Fruit fly (Drosophila melanogaster) whole organism, prepupa: Measurements from ENCODE around the gene sle.
"Not testable (repeated sequence)": the region's sequence is repeated elsewhere in the genome, so short reads cannot be mapped to it uniquely, and the experiment has no call there.

Experiments used
- CG10631 ChIP-seq: fragments of 200-800 bp; sonication (Bioruptor generic); optimal IDR thresholded peaks from 2 replicates; lab custom pipeline; 2016; ENCODE audit warnings: missing biosample characterization, missing genetic modification characterization
- CG10669 ChIP-seq: fragments of 200-800 bp; sonication (Bioruptor generic); optimal IDR thresholded peaks from 3 replicates; lab custom pipeline; 2018; ENCODE audit warnings: missing biosample characterization, mild to moderate bottlenecking, missing genetic modification characterization, moderate library complexity
- CG15336 ChIP-seq: fragments of 200-800 bp; sonication (Bioruptor generic); IDR thresholded peaks from 2 replicates; pipeline ENCODE4 v1.3.6; 2022; ENCODE audit warnings: missing biosample characterization, missing genetic modification characterization
- CG1621 ChIP-seq: fragments of 200-800 bp; sonication (Bioruptor generic); optimal IDR thresholded peaks from 3 replicates; lab custom pipeline; 2018; ENCODE audit warnings: missing biosample characterization, mild to moderate bottlenecking, missing genetic modification characterization
- CG32006 ChIP-seq: fragments of 200-800 bp; sonication (Bioruptor generic); optimal IDR thresholded peaks from 3 replicates; lab custom pipeline; 2017; ENCODE audit warnings: missing biosample characterization, mild to moderate bottlenecking, missing genetic modification characterization
- CG3919 ChIP-seq: fragments of 200-800 bp; sonication (Bioruptor generic); optimal IDR thresholded peaks from 3 replicates; lab custom pipeline; 2016; ENCODE audit warnings: missing biosample characterization, missing genetic modification characterization
- CG4318 ChIP-seq: fragments of 200-800 bp; sonication (Bioruptor generic); optimal IDR thresholded peaks from 3 replicates; lab custom pipeline; 2017; ENCODE audit warnings: missing biosample characterization, mild to moderate bottlenecking, missing genetic modification characterization
- CG6163 ChIP-seq: fragments of 200-800 bp; sonication (Bioruptor generic); IDR thresholded peaks from 3 replicates; pipeline ENCODE4 v1.3.6; 2022; ENCODE audit warnings: missing biosample characterization, missing genetic modification characterization
- CG6276 ChIP-seq: fragments of 200-800 bp; sonication (Bioruptor generic); optimal IDR thresholded peaks from 2 replicates; lab custom pipeline; 2017; ENCODE audit warnings: missing biosample characterization, mild to moderate bottlenecking, missing genetic modification characterization
- CG6792 ChIP-seq: fragments of 200-800 bp; sonication (Bioruptor generic); optimal IDR thresholded peaks from 3 replicates; lab custom pipeline; 2016; ENCODE audit warnings: missing biosample characterization, missing genetic modification characterization
- CG8119 ChIP-seq: fragments of 200-800 bp; sonication (Bioruptor generic); IDR thresholded peaks from 3 replicates; pipeline ENCODE4 v1.3.6; 2022; ENCODE audit warnings: missing biosample characterization, missing genetic modification characterization
- CG8319 ChIP-seq: fragments of 200-800 bp; sonication (Bioruptor generic); optimal IDR thresholded peaks from 3 replicates; lab custom pipeline; 2016; ENCODE audit warnings: missing biosample characterization, missing genetic modification characterization
- CG8632 ChIP-seq: fragments of 200-800 bp; sonication (Bioruptor generic); optimal IDR thresholded peaks from 3 replicates; lab custom pipeline; 2016; ENCODE audit warnings: missing biosample characterization, missing genetic modification characterization
- CG9139 ChIP-seq: fragments of 200-800 bp; sonication (Bioruptor generic); optimal IDR thresholded peaks from 3 replicates; lab custom pipeline; 2017; ENCODE audit warnings: missing biosample characterization, mild to moderate bottlenecking, missing genetic modification characterization
- Eip75B ChIP-seq: fragments of 200-800 bp; sonication (Bioruptor generic); optimal IDR thresholded peaks from 3 replicates; lab custom pipeline; 2016; ENCODE audit warnings: missing biosample characterization, missing genetic modification characterization
- Lpt ChIP-seq: fragments of 200-800 bp; sonication (Bioruptor generic); optimal IDR thresholded peaks from 3 replicates; lab custom pipeline; 2016; ENCODE audit warnings: missing biosample characterization, missing genetic modification characterization
- Met ChIP-seq: fragments of 200-800 bp; sonication (Bioruptor generic); optimal IDR thresholded peaks from 3 replicates; lab custom pipeline; 2016; ENCODE audit warnings: missing biosample characterization, missing genetic modification characterization
- OdsH ChIP-seq: fragments of 200-800 bp; sonication (Bioruptor generic); optimal IDR thresholded peaks from 3 replicates; lab custom pipeline; 2016; ENCODE audit warnings: missing biosample characterization, missing genetic modification characterization
- Sox14 ChIP-seq: fragments of 200-800 bp; sonication (Bioruptor generic); optimal IDR thresholded peaks from 3 replicates; lab custom pipeline; 2016; ENCODE audit warnings: missing biosample characterization, missing genetic modification characterization
- achi ChIP-seq: fragments of 200-800 bp; sonication (Bioruptor generic); optimal IDR thresholded peaks from 3 replicates; lab custom pipeline; 2016; ENCODE audit warnings: missing biosample characterization, missing genetic modification characterization
- acj6 ChIP-seq: fragments of 200-800 bp; sonication (Bioruptor generic); optimal IDR thresholded peaks from 3 replicates; lab custom pipeline; 2016; ENCODE audit warnings: missing biosample characterization, missing genetic modification characterization
- dac ChIP-seq: fragments of 200-800 bp; sonication (Bioruptor generic); optimal IDR thresholded peaks from 2 replicates; lab custom pipeline; 2017; ENCODE audit warnings: missing biosample characterization, mild to moderate bottlenecking, missing genetic modification characterization
- dsx ChIP-seq: fragments of 200-800 bp; optimal IDR thresholded peaks from 3 replicates; lab custom pipeline; 2019; ENCODE audit warnings: missing biosample characterization, mild to moderate bottlenecking, missing genetic modification characterization, moderate library complexity; ENCODE audit not compliant: poor library complexity, severe bottlenecking
- fkh ChIP-seq: fragments of 200-800 bp; sonication (Bioruptor generic); optimal IDR thresholded peaks from 3 replicates; lab custom pipeline; 2017; ENCODE audit warnings: missing biosample characterization, mild to moderate bottlenecking, missing genetic modification characterization, moderate library complexity
- lz ChIP-seq: fragments of 200-800 bp; sonication (Bioruptor generic); optimal IDR thresholded peaks from 3 replicates; lab custom pipeline; 2016; ENCODE audit warnings: missing biosample characterization, missing genetic modification characterization
- net ChIP-seq: fragments of 200-800 bp; sonication (Bioruptor generic); optimal IDR thresholded peaks from 3 replicates; lab custom pipeline; 2016; ENCODE audit warnings: missing biosample characterization, missing genetic modification characterization
- ss ChIP-seq, 2 experiments: fragments of 200-800 bp; sonication (Bioruptor generic); optimal IDR thresholded peaks; 2 replicates in 1 of 2; 3 replicates in 1 of 2; lab custom pipeline; 2017 to 2018; ENCODE audit warnings: mild to moderate bottlenecking in 2 of 2, missing biosample characterization in 2 of 2, missing genetic modification characterization in 2 of 2, moderate library complexity in 1 of 2
- svp ChIP-seq: fragments of 200-800 bp; sonication (Bioruptor generic); peaks from one replicate; lab custom pipeline; 2016; ENCODE audit warnings: missing biosample characterization, missing genetic modification characterization

sle gene

DNA sequence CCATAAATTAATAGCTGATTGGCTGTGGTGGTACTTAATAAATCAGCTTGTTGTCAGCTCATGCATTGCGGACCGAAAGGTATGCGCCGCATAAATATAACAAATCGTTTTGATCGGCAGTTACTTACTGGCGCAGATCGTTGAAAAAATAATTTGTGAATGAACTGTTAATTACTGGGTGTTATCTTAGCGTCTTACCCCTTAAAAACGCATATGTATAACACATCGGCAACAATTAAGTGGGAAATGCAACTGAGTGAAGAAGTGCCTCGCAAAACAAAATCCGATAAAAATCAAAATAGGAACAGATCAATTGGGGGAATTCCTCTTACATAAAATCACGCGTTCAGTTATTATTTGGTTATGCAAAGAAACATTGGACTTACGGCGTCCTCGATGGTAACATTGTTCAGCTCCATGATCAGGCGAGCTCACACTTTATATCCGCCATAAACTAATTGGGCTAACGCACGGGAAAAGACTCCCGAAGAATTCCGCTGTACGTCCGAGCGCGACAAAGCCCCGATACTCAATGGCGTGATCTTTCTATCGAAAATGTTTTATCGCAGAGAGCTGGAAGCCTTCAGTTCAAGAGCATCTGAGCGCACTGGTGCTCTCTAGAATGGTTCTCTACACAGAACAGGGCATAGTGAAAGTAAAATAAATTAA lies 21.7 kb upstream of the sle start, which contains the start of gene CG6293:
Gene CG6293, minus strand, starts transcription at position 538 of the 669 bp plus-strand sequence.
- TF ChIP-seq CG8632 (GFP tag; lab: Kevin White, UChicago) (no peak), CG6163 (GFP tag; lab: Robert Waterston, UW) (no peak), CG10631 (GFP tag; lab: Kevin White, UChicago) (no peak), net (GFP tag; lab: Kevin White, UChicago) (no peak), dsx (no peak), Eip75B (GFP tag; lab: Kevin White, UChicago) (no peak), acj6 (GFP tag; lab: Kevin White, UChicago) (no peak), OdsH (GFP tag; lab: Kevin White, UChicago) (no peak), CG6276 (no peak), CG9139 (GFP tag; lab: Kevin White, UChicago) (no peak), CG1621 (tag; lab: Kevin White, UChicago) (no peak), CG15336 (no peak), CG8119 (GFP tag; lab: Robert Waterston, UW) (no peak), dac (GFP tag; lab: Kevin White, UChicago) (no peak)

- no peak for TF ChIP-seq lz (GFP tag; lab: Kevin White, UChicago)
- TF ChIP-seq CG6276, result no peak
- TF ChIP-seq Eip75B (GFP tag; lab: Kevin White, UChicago), result no peak
- no peak for TF ChIP-seq CG6792 (GFP tag; lab: Kevin White, UChicago)
- TF ChIP-seq Sox14, result no peak
- no peak for TF ChIP-seq CG8119 (GFP tag; lab: Robert Waterston, UW)
- TF ChIP-seq CG3919 (GFP tag; lab: Kevin White, UChicago), result no peak
- TF ChIP-seq achi, result no peak
- no peak for TF ChIP-seq CG10669 (GFP tag; lab: Kevin White, UChicago)
- TF ChIP-seq, all 60 proteins: peak for 0
Observed at dm6 chr3R:10311745-10312088, 21.2 kb upstream of the sle start.

dm6 chr3R:10330734-10331642 lies 1.9 kb upstream of the sle start, which contains the start of the genes Bruce and CG12818:
Bruce (minus strand) TSS chr3R:10331353.
CG12818 (plus strand) TSS chr3R:10331581.
- peak; percentile 97 for TF ChIP-seq achi
- TF ChIP-seq CG4318, result no peak
- peak; percentile 96 for TF ChIP-seq fkh (GFP tag; lab: Kevin White, UChicago)
- TF ChIP-seq, all 60 proteins: peak for 2

DNA sequence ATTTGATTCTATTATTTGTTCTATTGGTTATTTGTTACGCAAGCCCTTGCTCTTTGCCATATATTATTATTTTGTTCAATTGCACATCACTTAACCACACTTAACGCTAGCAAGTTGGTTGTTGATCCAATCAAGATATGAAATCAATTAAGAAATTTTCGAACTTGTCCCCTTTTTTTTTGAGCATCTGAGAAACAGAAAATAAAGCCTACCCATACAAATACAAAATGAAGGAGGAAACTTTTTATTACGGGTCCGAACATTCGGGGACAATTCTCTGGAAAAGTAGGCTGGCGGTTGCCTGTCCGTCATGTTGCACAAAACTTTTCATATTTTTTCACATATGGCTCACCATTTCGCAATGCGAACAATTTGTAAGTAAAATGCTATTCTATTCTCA lies 5.1 kb downstream of the sle start, which contains the start of gene CG12592:
Gene CG12592, plus strand, starts transcription at position 301 of the 400 bp plus-strand sequence.
- not testable (repeated sequence) for TF ChIP-seq svp (GFP tag; lab: Kevin White, UChicago); ss (GFP tag; optimal IDR thresholded peaks at IDR 0.05; lab: Kevin White, UChicago); Lpt

- not testable (repeated sequence) for TF ChIP-seq achi; OdsH (GFP tag; lab: Kevin White, UChicago); CG8319 (GFP tag; lab: Kevin White, UChicago)
Observed at dm6 chr3R:10340649-10341048, 7.7 kb downstream of the sle start, which contains the start of gene CG18545. CG18545 (plus strand) TSS chr3R:10340949.

DNA sequence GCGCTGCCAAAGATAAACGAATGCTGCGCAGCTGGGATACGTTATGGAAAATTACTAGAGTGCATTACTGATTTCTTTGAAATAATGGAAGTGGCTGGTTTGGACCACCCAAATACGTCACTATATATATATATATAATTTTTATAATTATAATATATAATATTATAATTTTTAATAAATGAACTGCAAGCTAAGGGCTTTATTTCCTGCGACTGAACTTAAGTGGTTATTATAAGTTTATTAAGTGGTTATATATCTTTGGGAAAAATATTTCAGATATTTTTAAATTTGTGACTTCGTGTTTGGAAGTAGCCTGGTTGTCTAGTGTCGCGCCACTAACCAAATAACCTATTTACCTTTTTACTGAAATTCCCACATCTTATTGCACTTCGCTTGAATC lies 15.5 kb downstream of the sle start, which contains the start of gene CG31406:
Gene CG31406, plus strand, starts transcription at position 301 of the 400 bp plus-strand sequence.
- not testable (repeated sequence) for TF ChIP-seq Met (GFP tag; lab: Kevin White, UChicago); CG32006 (GFP tag; lab: Kevin White, UChicago); achi
